Worm (Caenorhabditis elegans) whole organism, dauer: ENCODE results near the gene arrd-3.

Experiments used
- unc-62 ChIP-seq: sonication (generic microtip); optimal IDR thresholded peaks from 2 replicates; lab custom pipeline; 2017; ENCODE audit warnings: missing biosample characterization, missing genetic modification reagents, missing genetic modification characterization

Gene arrd-3

ce11 chrII:9412086-9412608 lies at the start of gene arrd-3:
Gene arrd-3, plus strand, starts transcription at chrII:9412558.
- TF ChIP-seq unc-62 (GFP tag; lab: Kevin White, UChicago), result no peak

DNA sequence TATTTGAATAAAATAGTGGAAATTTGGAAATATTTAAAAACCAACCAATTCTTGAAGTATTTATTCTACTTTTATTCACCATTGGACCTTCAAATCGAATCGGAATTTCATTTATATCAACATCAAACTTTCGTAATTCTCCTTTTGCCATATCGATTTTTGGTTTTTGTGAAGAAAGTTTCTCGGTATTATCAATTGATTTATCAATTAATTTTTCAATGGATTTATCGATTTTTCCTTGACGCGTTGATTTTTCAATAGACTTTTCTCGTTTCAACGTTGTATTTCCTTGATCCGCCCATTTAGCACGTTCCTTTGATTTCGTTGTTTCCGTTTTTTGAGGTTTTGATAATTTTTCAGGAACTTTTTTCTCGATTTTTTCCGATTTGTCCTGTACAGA lies 43.0 kb upstream of the arrd-3 start:
- no peak for TF ChIP-seq unc-62 (GFP tag; lab: Kevin White, UChicago)

DNA sequence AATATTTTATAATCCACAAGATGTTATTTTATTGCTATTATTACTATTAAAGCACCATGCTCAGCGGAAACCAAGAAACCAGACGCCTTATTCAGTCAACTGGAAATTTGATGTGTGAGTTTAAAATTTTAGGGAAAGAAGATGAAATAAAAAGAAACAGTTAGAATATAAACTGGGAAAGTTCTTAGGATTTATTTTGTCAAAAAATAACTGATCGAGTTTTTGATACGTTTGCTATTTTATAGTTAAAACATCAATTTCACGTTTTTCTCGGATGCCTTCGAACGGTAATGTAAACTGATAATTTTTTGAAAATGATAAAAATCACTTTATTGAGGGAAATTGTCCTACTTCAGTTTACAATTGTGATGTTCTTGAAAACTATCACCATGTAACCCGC lies 40.0 kb upstream of the arrd-3 start, which contains the start of gene C06C3.3:
Gene C06C3.3 (minus strand): TSS at position 101 of the 400 bp plus-strand sequence.
- TF ChIP-seq unc-62 (GFP tag; lab: Kevin White, UChicago), result no peak

DNA sequence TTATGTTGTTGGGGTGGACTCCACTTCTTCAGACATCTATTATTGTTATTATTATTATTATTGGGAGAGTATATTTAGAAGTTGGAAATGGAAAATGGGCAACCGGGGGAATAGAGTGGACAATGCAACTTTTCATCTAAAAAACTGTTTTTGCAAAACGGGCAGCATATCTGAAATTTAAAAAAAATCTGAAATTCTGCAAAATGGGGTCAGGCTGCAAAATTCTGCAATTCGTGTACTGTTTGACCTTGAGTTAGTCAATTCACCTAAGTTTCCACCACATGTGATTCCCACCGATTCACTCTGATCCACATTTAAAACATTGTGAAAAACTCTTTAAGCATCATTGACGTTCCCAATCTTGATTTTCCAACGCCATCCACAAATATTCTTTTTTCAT lies 39.4 kb upstream of the arrd-3 start, which contains the start of gene C06C3.4:
Gene C06C3.4 (plus strand): TSS at position 301 of the 400 bp plus-strand sequence.
- TF ChIP-seq unc-62 (GFP tag; lab: Kevin White, UChicago), result no peak

DNA sequence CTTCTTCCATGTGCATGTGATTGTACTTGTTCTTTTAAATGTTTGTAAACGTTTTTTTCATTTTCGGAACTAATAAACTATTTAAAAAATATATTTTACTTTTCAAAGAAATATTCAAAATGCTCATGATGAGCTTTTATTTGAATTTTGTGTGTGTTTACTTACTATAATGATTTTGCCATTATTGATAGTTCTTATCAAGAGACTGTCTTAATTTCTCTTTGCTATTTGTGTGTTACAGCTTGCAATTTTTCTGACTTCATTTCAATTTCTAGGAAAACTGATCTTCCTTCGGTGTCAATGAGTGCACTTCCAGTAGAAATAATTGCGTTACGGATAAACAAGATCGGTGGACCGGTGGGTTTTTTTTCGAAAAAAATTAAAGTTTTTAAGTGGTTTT lies 37.6 kb upstream of the arrd-3 start, which contains the start of gene C06C3.12:
Gene C06C3.12 (plus strand): TSS at position 301 of the 400 bp plus-strand sequence.
- TF ChIP-seq unc-62 (GFP tag; lab: Kevin White, UChicago), result no peak

- TF ChIP-seq unc-62 (GFP tag; lab: Kevin White, UChicago), result no peak
Observed at ce11 chrII:9377158-9377557, 35.2 kb upstream of the arrd-3 start, which contains the start of gene C06C3.10. Gene C06C3.10, minus strand, starts transcription at chrII:9377258.

DNA sequence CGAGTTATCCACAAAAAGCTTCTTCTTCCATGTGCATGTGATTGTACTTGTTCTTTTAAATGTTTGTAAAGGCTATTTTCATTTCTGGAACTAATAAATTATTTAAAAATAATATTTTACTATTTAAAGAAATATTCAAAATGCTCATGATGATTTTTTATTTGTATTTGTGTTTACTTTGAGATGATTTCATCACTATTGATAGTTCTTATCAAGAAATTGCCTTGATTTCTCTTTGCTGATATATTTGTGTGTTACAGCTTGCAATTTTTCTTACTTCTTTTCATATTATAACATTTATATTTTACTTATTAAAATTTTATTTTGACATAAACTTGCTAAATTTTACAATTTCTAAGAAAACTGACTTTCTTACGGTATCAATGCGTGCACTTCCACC lies 34.2 kb upstream of the arrd-3 start:
- no peak for TF ChIP-seq unc-62 (GFP tag; lab: Kevin White, UChicago)

DNA sequence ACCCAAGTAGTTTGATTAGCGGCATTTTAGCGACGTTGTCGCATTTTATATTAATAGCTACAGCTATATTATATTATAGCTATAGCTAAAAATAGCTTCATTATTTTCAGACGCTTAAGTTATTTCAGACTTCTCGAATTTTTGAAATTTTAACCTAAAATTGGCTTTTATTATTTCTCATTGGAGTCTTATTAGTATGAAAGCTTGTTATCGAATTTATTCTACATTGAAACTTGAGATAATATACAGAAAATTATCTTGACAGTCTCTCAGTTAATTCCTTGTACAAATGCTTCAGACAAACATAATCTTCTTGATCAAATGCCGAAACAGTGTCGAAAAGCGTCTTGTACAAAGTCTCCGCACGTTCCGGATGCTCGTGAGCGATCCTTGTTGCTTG lies 32.6 kb upstream of the arrd-3 start, which contains the start of gene srh-48:
Gene srh-48 (plus strand): TSS at position 301 of the 400 bp plus-strand sequence.
- no peak for TF ChIP-seq unc-62 (GFP tag; lab: Kevin White, UChicago)

DNA sequence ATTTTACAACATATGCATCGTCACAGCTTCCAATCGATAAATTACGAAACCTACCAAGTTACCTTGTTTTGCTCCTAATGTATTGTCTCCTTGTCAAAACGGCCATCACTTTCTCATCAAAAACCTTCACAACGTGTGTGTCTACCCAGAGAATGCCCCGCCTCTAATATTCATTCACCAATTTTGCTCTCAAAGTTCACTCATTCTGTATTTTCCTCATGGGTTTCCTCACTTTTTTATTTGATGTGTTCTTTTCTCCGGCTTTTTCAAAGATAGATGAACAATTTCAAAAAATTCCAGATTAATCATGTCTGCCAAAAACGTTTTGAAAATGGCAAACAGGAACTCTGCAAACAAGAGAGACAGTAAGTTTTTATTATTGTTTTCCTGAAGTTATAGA lies 27.1 kb upstream of the arrd-3 start, which contains the start of gene C06C3.7:
Gene C06C3.7 (plus strand): TSS at position 301 of the 400 bp plus-strand sequence.
- no peak for TF ChIP-seq unc-62 (GFP tag; lab: Kevin White, UChicago)

DNA sequence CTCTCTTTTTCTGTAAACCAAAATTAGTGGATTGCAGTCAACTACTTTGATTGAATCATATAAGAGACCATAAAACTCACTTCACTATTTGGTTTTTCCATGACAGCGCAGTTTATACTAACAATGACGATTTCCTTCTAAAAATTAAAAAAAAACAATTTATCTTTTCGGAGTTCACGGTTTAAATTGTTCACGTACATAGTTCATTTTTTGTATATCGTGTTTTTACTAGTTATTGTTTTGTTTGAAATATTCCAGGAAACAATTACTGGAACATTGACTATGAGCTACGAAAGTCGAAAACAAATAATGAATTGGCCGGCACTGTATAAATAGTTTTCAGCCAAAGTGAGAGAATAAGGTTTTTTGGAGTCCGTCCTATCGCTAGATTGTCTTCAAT lies 19.6 kb upstream of the arrd-3 start, which contains the start of gene lido-17:
Gene lido-17 (minus strand): TSS at position 101 of the 400 bp plus-strand sequence.
- TF ChIP-seq unc-62 (GFP tag; lab: Kevin White, UChicago), result no peak

DNA sequence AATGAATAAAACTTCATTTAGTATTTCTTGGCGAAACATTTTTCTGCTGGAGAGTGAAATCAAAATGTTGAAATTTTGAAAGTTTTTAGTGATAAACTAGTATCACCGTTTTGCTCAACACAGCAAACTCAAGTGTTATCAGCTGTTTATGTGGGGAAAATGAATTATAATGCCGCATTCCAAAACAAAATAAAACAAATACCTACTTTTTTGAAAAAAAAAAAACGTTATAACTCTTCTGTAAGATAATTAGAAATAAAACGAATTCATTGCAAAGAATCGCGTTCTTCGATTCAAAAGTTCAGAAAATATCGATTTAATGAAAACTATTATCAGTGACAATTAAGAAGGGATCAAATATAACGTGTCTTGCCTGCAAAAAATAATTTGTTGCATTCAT lies 14.9 kb upstream of the arrd-3 start, which contains the start of gene Y51B9A.9:
Gene Y51B9A.9 (minus strand): TSS at position 101 of the 400 bp plus-strand sequence.
- no peak for TF ChIP-seq unc-62 (GFP tag; lab: Kevin White, UChicago)

DNA sequence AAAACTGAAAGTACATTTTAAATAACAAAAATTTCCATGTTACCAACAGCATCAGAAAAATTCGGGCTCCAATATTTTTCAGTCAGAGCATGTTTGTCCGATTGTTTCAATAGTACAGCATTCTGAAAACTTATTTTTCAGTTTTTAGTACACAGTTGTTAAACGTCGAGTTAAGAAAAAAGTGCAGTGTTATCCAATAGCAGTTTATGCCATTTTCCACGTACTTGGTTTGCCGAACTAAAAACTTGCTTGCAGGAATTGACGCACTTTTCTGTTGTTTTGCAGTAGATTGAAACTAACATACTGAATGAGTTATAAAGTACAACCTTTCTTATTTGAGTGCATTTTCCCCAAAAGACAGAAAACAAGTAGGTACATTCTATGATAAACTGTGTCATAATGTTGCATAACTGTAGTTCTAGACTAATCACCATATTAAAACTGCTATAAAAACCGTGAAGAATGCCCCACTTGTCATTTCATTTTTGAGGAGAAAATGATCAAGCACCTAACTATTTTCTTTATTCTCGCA lies 13.9 kb upstream of the arrd-3 start, which contains the start of the genes Y51B9A.14 and Y51B9A.8:
Gene Y51B9A.14 (minus strand): TSS at position 101 of the 532 bp plus-strand sequence.
Gene Y51B9A.8 (plus strand): TSS at position 482 of the 532 bp plus-strand sequence.
- TF ChIP-seq unc-62 (GFP tag; lab: Kevin White, UChicago), result no peak

ce11 chrII:9399746-9400145 lies 12.6 kb upstream of the arrd-3 start, which contains the start of gene Y51B9A.7:
Gene Y51B9A.7, plus strand, starts transcription at chrII:9400046.
- no peak for TF ChIP-seq unc-62 (GFP tag; lab: Kevin White, UChicago)

- TF ChIP-seq unc-62 (GFP tag; lab: Kevin White, UChicago), result no peak
Observed at ce11 chrII:9403087-9403486, 9.3 kb upstream of the arrd-3 start, which contains the start of gene Y51B9A.6. Gene Y51B9A.6, minus strand, starts transcription at chrII:9403187.

DNA sequence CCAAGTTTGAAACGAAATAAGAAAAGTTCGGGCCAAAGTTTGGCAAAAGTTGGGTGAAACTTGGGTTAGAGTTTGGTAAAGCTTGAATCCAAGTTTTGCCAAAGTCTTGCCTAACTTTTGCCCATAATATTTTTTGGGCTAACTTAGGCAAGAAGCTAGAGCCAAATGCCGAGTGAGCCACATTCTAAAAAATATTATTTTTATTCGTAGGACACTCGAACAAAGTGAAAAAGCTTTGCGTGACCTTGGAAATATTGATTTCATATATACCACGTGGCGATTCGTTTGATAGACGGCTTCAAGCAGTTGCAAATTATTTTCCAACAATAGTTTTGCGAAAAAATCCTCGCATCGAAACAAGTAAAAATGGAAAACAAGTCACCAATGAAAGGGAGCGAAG lies 8.5 kb upstream of the arrd-3 start, which contains the start of gene Y51B9A.5:
Gene Y51B9A.5 (plus strand): TSS at position 301 of the 400 bp plus-strand sequence.
- TF ChIP-seq unc-62 (GFP tag; lab: Kevin White, UChicago), result no peak

- no peak for TF ChIP-seq unc-62 (GFP tag; lab: Kevin White, UChicago)
Observed at ce11 chrII:9407020-9407419, 5.3 kb upstream of the arrd-3 start, which contains the start of gene mpz-6. Gene mpz-6, minus strand, starts transcription at chrII:9407120.
